Worm (Caenorhabditis elegans): ENCODE measurements around the gene M163.9.

M163.9 gene

ce11 chrX:14489945-14490344 is 20.6 kb downstream of the M163.9 start, which contains the start of gene his-24:
his-24 (plus strand) TSS chrX:14490094.
- TF ChIP-seq tab-1 (GFP tag; IDR thresholded peaks at IDR 0.05) (peak; percentile 45; the same call in 1 of the 2 replicates), med-1 (GFP tag; optimal IDR thresholded peaks at IDR 0.05; ENCODE audit: insufficient read depth) (no peak), flt-1 (GFP tag; IDR thresholded peaks at IDR 0.05) (peak; percentile 83), klf-2 (GFP tag; conservative IDR thresholded peaks at IDR 0.05) (peak; percentile 47; the same call in 1 of the 2 replicates), ref-1 (GFP tag; conservative IDR thresholded peaks at IDR 0.05) (no peak), T22C8.4 (GFP tag; IDR thresholded peaks at IDR 0.05) (0 out of 2 replicates have a peak, but pooled peaks have one; percentile 36), cog-1 (tag; optimal IDR thresholded peaks at IDR 0.05) (peak; percentile 72), ztf-23 (GFP tag; IDR thresholded peaks at IDR 0.05) (peak; percentile 71; the same call in 1 of the 2 replicates), ztf-29 (GFP tag; IDR thresholded peaks at IDR 0.05) (no peak)

DNA sequence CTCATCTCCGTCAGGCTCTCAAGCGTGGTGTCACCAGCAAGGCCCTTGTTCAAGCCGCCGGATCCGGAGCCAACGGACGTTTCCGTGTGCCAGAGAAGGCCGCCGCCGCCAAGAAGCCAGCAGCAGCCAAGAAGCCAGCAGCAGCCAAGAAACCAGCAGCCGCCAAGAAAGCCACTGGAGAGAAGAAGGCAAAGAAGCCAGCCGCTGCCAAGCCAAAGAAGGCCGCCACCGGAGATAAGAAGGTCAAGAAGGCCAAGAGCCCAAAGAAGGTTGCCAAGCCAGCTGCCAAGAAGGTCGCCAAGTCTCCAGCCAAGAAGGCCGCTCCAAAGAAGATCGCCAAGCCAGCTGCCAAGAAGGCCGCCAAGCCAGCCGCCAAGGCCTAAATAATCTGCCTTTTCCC is 21.1 kb downstream of the M163.9 start:
- TF ChIP-seq ztf-23 (GFP tag; IDR thresholded peaks at IDR 0.05): 0 out of 2 replicates have a peak, but pooled peaks have one; percentile 8
- TF ChIP-seq ztf-29 (GFP tag; IDR thresholded peaks at IDR 0.05): no peak

DNA sequence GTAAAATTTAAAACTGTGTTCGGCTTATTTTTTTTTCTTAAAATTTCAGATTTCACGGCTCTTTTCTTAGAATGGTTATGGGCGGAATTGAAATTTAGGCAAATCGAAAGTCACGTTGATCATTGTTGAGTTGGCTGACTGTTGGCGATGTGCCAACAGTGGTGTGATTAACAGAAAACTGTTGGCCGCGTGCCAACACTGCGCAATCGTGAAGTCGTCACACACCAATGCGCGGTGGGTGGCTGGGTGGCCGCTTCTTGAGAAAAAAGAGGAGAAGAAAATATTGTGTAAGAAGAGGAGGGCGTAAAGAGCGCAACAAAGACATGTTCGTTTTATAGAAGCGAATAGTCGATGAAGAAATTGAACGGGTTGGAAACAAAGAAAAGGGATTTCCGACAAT is 21.7 kb downstream of the M163.9 start:
- TF ChIP-seq ztf-29 (GFP tag; IDR thresholded peaks at IDR 0.05): no peak
- 0 out of 2 replicates have a peak, but pooled peaks have one; percentile 54 for TF ChIP-seq ztf-23 (GFP tag; IDR thresholded peaks at IDR 0.05)
- peak; percentile 36; the same call in 1 of the 2 replicates for TF ChIP-seq flt-1 (GFP tag; IDR thresholded peaks at IDR 0.05)
- no peak for TF ChIP-seq klf-2 (GFP tag; conservative IDR thresholded peaks at IDR 0.05)
- TF ChIP-seq T22C8.4 (GFP tag; IDR thresholded peaks at IDR 0.05): no peak
- no peak for TF ChIP-seq tab-1 (GFP tag; IDR thresholded peaks at IDR 0.05)

DNA sequence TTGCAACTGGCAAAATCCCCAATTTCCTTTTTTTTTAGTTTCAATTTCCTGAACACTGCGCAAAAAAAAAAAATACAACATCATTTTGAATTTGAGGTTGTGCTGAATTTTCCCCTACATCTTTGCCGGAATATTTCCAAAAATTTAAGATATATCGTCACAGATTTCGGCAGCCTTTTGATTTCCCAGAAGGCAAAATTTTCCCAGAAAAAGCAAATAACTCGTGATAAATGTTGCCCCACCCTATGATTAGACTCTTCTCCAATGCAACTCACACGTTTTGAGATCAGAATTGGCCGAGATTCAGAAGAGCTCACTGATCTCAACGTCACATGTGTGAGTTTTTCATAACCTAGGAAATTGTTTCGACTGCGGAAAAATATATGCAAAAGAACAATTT is 23.1 kb downstream of the M163.9 start:
- TF ChIP-seq cog-1 (tag; optimal IDR thresholded peaks at IDR 0.05) (no peak), tab-1 (GFP tag; IDR thresholded peaks at IDR 0.05) (no peak), med-1 (GFP tag; optimal IDR thresholded peaks at IDR 0.05; ENCODE audit: insufficient read depth) (no peak), T22C8.4 (GFP tag; IDR thresholded peaks at IDR 0.05) (no peak), flt-1 (GFP tag; IDR thresholded peaks at IDR 0.05) (no peak), ztf-23 (GFP tag; IDR thresholded peaks at IDR 0.05) (no peak), ztf-29 (GFP tag; IDR thresholded peaks at IDR 0.05) (no peak)

DNA sequence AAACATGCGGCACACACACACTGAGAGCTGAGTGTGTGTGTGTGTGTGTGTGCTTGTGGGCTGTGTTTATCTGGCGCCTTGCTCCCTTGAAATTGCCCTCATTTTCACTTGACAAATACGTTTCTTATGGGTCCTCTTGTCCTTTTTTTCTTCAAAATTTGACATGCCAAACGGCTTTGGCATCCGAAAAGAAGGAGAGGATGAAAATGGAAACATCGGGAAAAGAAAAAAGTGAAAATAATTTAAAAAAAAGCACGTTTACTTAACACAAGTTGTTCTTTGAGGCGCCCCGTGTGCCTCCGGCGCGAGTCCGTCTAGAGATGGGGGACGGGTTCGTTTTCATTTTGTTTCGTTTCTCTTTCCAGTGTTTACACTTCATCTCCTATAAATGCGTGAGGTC is 25.7 kb downstream of the M163.9 start:
- TF ChIP-seq tab-1 (GFP tag; IDR thresholded peaks at IDR 0.05) (no peak), ref-1 (GFP tag; conservative IDR thresholded peaks at IDR 0.05) (no peak)

DNA sequence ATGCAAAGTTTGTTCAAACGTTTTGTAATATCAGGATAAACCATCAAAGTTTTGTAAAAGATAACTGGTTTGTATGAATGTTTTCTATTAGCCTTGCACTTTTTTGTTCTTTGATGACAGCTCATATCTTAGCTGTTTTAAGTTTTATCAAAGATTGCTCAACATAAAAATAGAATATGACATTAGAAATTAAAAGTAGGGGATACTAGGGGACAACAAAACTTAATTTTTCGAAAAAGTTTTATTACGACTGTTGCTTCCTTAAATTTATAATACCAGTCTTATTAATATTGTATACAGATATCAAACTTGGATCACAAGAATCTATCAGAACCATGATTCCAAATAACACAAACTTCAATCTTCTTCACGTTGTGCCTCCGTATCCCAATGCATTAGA is 26.4 kb downstream of the M163.9 start, which contains the start of gene ztf-14:
Gene ztf-14 (plus strand): TSS at position 301 of the 400 bp plus-strand sequence.
- TF ChIP-seq flt-1 (GFP tag; IDR thresholded peaks at IDR 0.05) (no peak), ref-1 (GFP tag; conservative IDR thresholded peaks at IDR 0.05) (no peak), tab-1 (GFP tag; IDR thresholded peaks at IDR 0.05) (no peak), klf-2 (GFP tag; conservative IDR thresholded peaks at IDR 0.05) (no peak), med-1 (GFP tag; optimal IDR thresholded peaks at IDR 0.05; ENCODE audit: insufficient read depth) (no peak), cog-1 (tag; optimal IDR thresholded peaks at IDR 0.05) (no peak), ztf-23 (GFP tag; IDR thresholded peaks at IDR 0.05) (no peak), ztf-29 (GFP tag; IDR thresholded peaks at IDR 0.05) (no peak), T22C8.4 (GFP tag; IDR thresholded peaks at IDR 0.05) (no peak)

DNA sequence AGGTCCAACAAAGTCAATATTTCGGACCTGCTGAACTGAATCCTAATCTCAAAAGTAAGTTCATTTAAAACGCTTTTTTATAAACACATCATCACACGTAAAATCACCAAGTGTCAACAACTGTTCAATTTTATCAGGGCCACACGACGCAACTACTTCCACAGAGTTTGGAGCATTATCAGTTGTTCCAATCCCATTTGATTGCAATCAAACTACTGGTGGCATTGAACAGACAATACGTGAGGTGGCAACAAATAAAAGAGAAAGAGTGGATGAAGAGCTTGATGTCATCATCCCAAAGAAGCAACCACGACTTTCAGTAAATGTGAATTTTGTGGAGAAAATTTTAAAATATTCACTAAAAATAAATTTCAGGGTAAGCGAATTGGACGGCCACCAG is 27.2 kb downstream of the M163.9 start:
- TF ChIP-seq ztf-29 (GFP tag; IDR thresholded peaks at IDR 0.05) (no peak), T22C8.4 (GFP tag; IDR thresholded peaks at IDR 0.05) (no peak), tab-1 (GFP tag; IDR thresholded peaks at IDR 0.05) (no peak), flt-1 (GFP tag; IDR thresholded peaks at IDR 0.05) (no peak), ref-1 (GFP tag; conservative IDR thresholded peaks at IDR 0.05) (no peak), med-1 (GFP tag; optimal IDR thresholded peaks at IDR 0.05; ENCODE audit: insufficient read depth) (no peak), cog-1 (tag; optimal IDR thresholded peaks at IDR 0.05) (no peak)

DNA sequence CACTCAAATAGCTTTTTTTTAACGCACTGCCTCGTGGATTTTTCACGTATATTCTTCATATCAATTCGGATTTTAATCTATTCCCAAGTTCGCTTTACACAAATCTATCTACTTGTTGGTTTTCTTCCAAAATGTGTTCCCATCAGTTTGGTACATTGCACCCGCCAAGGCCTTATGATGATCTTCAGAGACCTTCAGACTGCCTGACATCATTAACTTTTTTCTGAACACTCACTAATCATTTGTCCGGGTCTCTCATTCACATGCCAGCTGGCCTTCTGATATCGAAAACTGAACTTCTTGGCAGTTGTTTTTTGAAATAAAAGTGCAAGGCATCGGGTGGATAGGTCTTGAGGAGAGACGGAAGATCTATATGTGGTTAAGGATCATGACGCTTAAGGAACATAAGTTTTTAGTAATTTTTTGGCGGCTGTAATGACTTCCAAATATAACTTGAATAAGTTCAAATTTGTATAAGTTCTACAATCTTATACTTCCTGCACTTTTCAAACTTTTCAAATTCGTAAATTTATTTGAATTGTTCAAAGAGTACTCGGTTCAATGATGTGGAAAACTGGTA is 30.5 kb downstream of the M163.9 start:
- TF ChIP-seq ztf-29 (GFP tag; IDR thresholded peaks at IDR 0.05) (no peak), flt-1 (GFP tag; IDR thresholded peaks at IDR 0.05) (no peak), tab-1 (GFP tag; IDR thresholded peaks at IDR 0.05) (no peak), cog-1 (tag; optimal IDR thresholded peaks at IDR 0.05) (no peak), klf-2 (GFP tag; conservative IDR thresholded peaks at IDR 0.05) (no peak), ztf-23 (GFP tag; IDR thresholded peaks at IDR 0.05) (no peak), med-1 (GFP tag; optimal IDR thresholded peaks at IDR 0.05; ENCODE audit: insufficient read depth) (no peak), T22C8.4 (GFP tag; IDR thresholded peaks at IDR 0.05) (no peak)

- TF ChIP-seq med-1 (GFP tag; optimal IDR thresholded peaks at IDR 0.05; ENCODE audit: insufficient read depth) (no peak), cog-1 (tag; optimal IDR thresholded peaks at IDR 0.05) (no peak), ztf-29 (GFP tag; IDR thresholded peaks at IDR 0.05) (no peak), ztf-23 (GFP tag; IDR thresholded peaks at IDR 0.05) (no peak), T22C8.4 (GFP tag; IDR thresholded peaks at IDR 0.05) (no peak), flt-1 (GFP tag; IDR thresholded peaks at IDR 0.05) (no peak)
These were observed 31.2 kb downstream of the M163.9 start for ce11 chrX:14500422-14501058.

ce11 chrX:14502116-14502587 is 32.8 kb downstream of the M163.9 start:
- no peak for TF ChIP-seq T22C8.4 (GFP tag; IDR thresholded peaks at IDR 0.05)
- TF ChIP-seq ztf-23 (GFP tag; IDR thresholded peaks at IDR 0.05): no peak
- no peak for TF ChIP-seq flt-1 (GFP tag; IDR thresholded peaks at IDR 0.05)
- no peak for TF ChIP-seq cog-1 (tag; optimal IDR thresholded peaks at IDR 0.05)
- TF ChIP-seq klf-2 (GFP tag; conservative IDR thresholded peaks at IDR 0.05): no peak
- no peak for TF ChIP-seq ref-1 (GFP tag; conservative IDR thresholded peaks at IDR 0.05)
- TF ChIP-seq tab-1 (GFP tag; IDR thresholded peaks at IDR 0.05): no peak
- no peak for TF ChIP-seq ztf-29 (GFP tag; IDR thresholded peaks at IDR 0.05)
- no peak for TF ChIP-seq med-1 (GFP tag; optimal IDR thresholded peaks at IDR 0.05; ENCODE audit: insufficient read depth)
